Fruit fly (Drosophila melanogaster) whole organism, embryonic: ENCODE results near the gene Arc42.

Experiments
- Atf6 ChIP-seq: fragments of 200-800 bp; sonication (Bioruptor generic); IDR thresholded peaks from 2 replicates; pipeline ENCODE4 v1.3.6; 2022; ENCODE audit warnings: missing biosample characterization, missing genetic modification characterization
- Bteb2 ChIP-seq: fragments of 200-800 bp; sonication (Bioruptor generic); optimal IDR thresholded peaks from 2 replicates; lab custom pipeline; 2016; ENCODE audit warnings: missing biosample characterization, missing genetic modification characterization
- CG1024 ChIP-seq: fragments of 200-800 bp; sonication (Bioruptor generic); IDR thresholded peaks from 2 replicates; pipeline ENCODE4 v1.3.6; 2022; ENCODE audit warnings: missing biosample characterization, missing genetic modification characterization
- CG10654 ChIP-seq: fragments of 200-800 bp; sonication (Bioruptor generic); optimal IDR thresholded peaks from 2 replicates; lab custom pipeline; 2016; ENCODE audit warnings: missing biosample characterization, missing genetic modification characterization
- CG10979 ChIP-seq: fragments of 200-800 bp; sonication (Bioruptor generic); optimal IDR thresholded peaks from 2 replicates; lab custom pipeline; 2018; ENCODE audit warnings: missing biosample characterization, mild to moderate bottlenecking, missing genetic modification characterization, moderate library complexity
- CG11456 ChIP-seq: fragments of 200-800 bp; sonication (Bioruptor generic); IDR thresholded peaks from 3 replicates; pipeline ENCODE4 v1.3.6; 2022; ENCODE audit warnings: missing biosample characterization, missing genetic modification characterization
- CG12236 ChIP-seq: fragments of 200-800 bp; sonication (Bioruptor generic); optimal IDR thresholded peaks from 2 replicates; lab custom pipeline; 2016; ENCODE audit warnings: missing biosample characterization, missing genetic modification characterization
- CG15479 ChIP-seq: fragments of 200-800 bp; sonication (Bioruptor generic); optimal IDR thresholded peaks from 3 replicates; lab custom pipeline; 2019; ENCODE audit warnings: missing biosample characterization, mild to moderate bottlenecking, missing genetic modification characterization, moderate library complexity
- CG16863 ChIP-seq: fragments of 200-800 bp; sonication (Bioruptor generic); optimal IDR thresholded peaks from 3 replicates; lab custom pipeline; 2016; ENCODE audit warnings: missing biosample characterization, missing genetic modification characterization
- CG17328 ChIP-seq: fragments of 200-800 bp; sonication (Bioruptor generic); IDR thresholded peaks from 2 replicates; pipeline ENCODE4 v1.3.6; 2022; ENCODE audit warnings: missing biosample characterization, missing genetic modification characterization
- CG17568 ChIP-seq: fragments of 200-800 bp; sonication (Bioruptor generic); optimal IDR thresholded peaks from 2 replicates; lab custom pipeline; 2018; ENCODE audit warnings: missing biosample characterization, mild to moderate bottlenecking, missing genetic modification characterization, moderate library complexity
- CG17829 ChIP-seq: fragments of 200-800 bp; optimal IDR thresholded peaks from 2 replicates; lab custom pipeline; 2019; ENCODE audit warnings: missing biosample characterization, mild to moderate bottlenecking, missing genetic modification characterization, moderate library complexity
- CG2129 ChIP-seq: fragments of 200-800 bp; sonication (Bioruptor generic); IDR thresholded peaks from 2 replicates; pipeline ENCODE4 v1.3.6; 2022; ENCODE audit warnings: missing biosample characterization, missing genetic modification characterization; ENCODE audit not compliant: partially characterized antibody
- CG4404 ChIP-seq: fragments of 200-800 bp; sonication (Bioruptor generic); IDR thresholded peaks from 2 replicates; pipeline ENCODE4 v1.3.6; 2022; ENCODE audit warnings: missing biosample characterization, missing genetic modification characterization
- CG4820 ChIP-seq: fragments of 200-800 bp; sonication (Bioruptor generic); optimal IDR thresholded peaks from 3 replicates; lab custom pipeline; 2016; ENCODE audit warnings: missing biosample characterization, missing genetic modification characterization
- CG6683 ChIP-seq: fragments of 200-800 bp; sonication (Bioruptor generic); optimal IDR thresholded peaks from 2 replicates; lab custom pipeline; 2017; ENCODE audit warnings: missing biosample characterization, mild to moderate bottlenecking, missing genetic modification characterization, missing genetic modification reagents
- CG6813 ChIP-seq: fragments of 200-800 bp; sonication (Bioruptor generic); optimal IDR thresholded peaks from 2 replicates; lab custom pipeline; 2017; ENCODE audit warnings: missing biosample characterization, missing genetic modification characterization, mild to moderate bottlenecking, moderate library complexity, missing genetic modification reagents
- CG7271 ChIP-seq: fragments of 200-800 bp; sonication (Bioruptor generic); optimal IDR thresholded peaks from 2 replicates; lab custom pipeline; 2018; ENCODE audit warnings: missing biosample characterization, mild to moderate bottlenecking, missing genetic modification characterization, moderate library complexity
- CG7839 ChIP-seq: fragments of 200-800 bp; sonication (Bioruptor generic); optimal IDR thresholded peaks from 3 replicates; lab custom pipeline; 2018; ENCODE audit warnings: missing biosample characterization, mild to moderate bottlenecking, missing genetic modification characterization, moderate library complexity
- CG8359 ChIP-seq: fragments of 200-800 bp; sonication (Bioruptor generic); optimal IDR thresholded peaks from 2 replicates; lab custom pipeline; 2017; ENCODE audit warnings: missing biosample characterization, mild to moderate bottlenecking, missing genetic modification characterization, borderline replicate concordance
- CG9609 ChIP-seq: fragments of 200-800 bp; sonication (Bioruptor generic); optimal IDR thresholded peaks from 3 replicates; lab custom pipeline; 2016; ENCODE audit warnings: missing biosample characterization, missing genetic modification characterization
- HLH3B ChIP-seq: fragments of 200-800 bp; sonication (Bioruptor generic); IDR thresholded peaks from 2 replicates; pipeline ENCODE4 v1.3.6; 2022; ENCODE audit warnings: missing biosample characterization, missing genetic modification characterization
- Hr3 ChIP-seq: fragments of 200-800 bp; sonication (Bioruptor generic); optimal IDR thresholded peaks from 3 replicates; lab custom pipeline; 2016; ENCODE audit warnings: missing biosample characterization, missing genetic modification characterization
- MBD-R2 ChIP-seq: fragments of 200-800 bp; sonication (Bioruptor generic); IDR thresholded peaks from 2 replicates; pipeline ENCODE4 v1.3.6; 2022; ENCODE audit warnings: missing biosample characterization, missing genetic modification characterization
- NfI ChIP-seq: fragments of 200-800 bp; sonication (Bioruptor generic); optimal IDR thresholded peaks from 3 replicates; lab custom pipeline; 2018; ENCODE audit warnings: missing biosample characterization, mild to moderate bottlenecking, missing genetic modification characterization, moderate library complexity
- Sin3A ChIP-seq: fragments of >200 bp; optimal IDR thresholded peaks from 2 replicates; lab custom pipeline; 2018
- Xbp1 ChIP-seq: fragments of 200-800 bp; sonication (Bioruptor generic); optimal IDR thresholded peaks from 3 replicates; lab custom pipeline; 2016; ENCODE audit warnings: missing biosample characterization, mild to moderate bottlenecking, missing genetic modification characterization
- cato ChIP-seq: fragments of 200-800 bp; sonication (Bioruptor generic); optimal IDR thresholded peaks from 2 replicates; lab custom pipeline; 2016; ENCODE audit warnings: missing biosample characterization, missing genetic modification characterization, borderline replicate concordance
- caup ChIP-seq: fragments of 200-800 bp; sonication (Bioruptor generic); optimal IDR thresholded peaks from 3 replicates; lab custom pipeline; 2017; ENCODE audit warnings: missing biosample characterization, mild to moderate bottlenecking, missing genetic modification characterization, moderate library complexity; ENCODE audit not compliant: severe bottlenecking
- croc ChIP-seq: fragments of 200-800 bp; sonication (Bioruptor generic); conservative IDR thresholded peaks from 3 replicates; pipeline ENCODE4 v1.3.6; 2022; ENCODE audit warnings: missing biosample characterization, missing genetic modification characterization
- cwo ChIP-seq: fragments of 200-800 bp; sonication (Bioruptor generic); optimal IDR thresholded peaks from 3 replicates; lab custom pipeline; 2017; ENCODE audit warnings: missing biosample characterization, missing genetic modification characterization, mild to moderate bottlenecking, moderate library complexity, missing genetic modification reagents
- danr ChIP-seq: fragments of 200-800 bp; sonication (Bioruptor generic); IDR thresholded peaks from 2 replicates; pipeline ENCODE4 v1.3.6; 2022; ENCODE audit warnings: missing biosample characterization, missing genetic modification characterization
- eve ChIP-seq, 2 experiments: fragments of >200 bp; optimal IDR thresholded peaks; 2 replicates each; lab custom pipeline; 2017; ENCODE audit warnings: missing biosample characterization in 2 of 2, missing genetic modification characterization in 2 of 2
- fd64A ChIP-seq: fragments of 200-800 bp; sonication (Bioruptor generic); optimal IDR thresholded peaks from 3 replicates; lab custom pipeline; 2018; ENCODE audit warnings: missing biosample characterization, mild to moderate bottlenecking, missing genetic modification characterization
- gsb ChIP-seq: fragments of 200-800 bp; sonication (Bioruptor generic); IDR thresholded peaks from 2 replicates; pipeline ENCODE4 v1.3.6; 2022; ENCODE audit warnings: missing biosample characterization, missing genetic modification characterization
- maf-S ChIP-seq: fragments of 200-800 bp; sonication (Bioruptor generic); optimal IDR thresholded peaks from 2 replicates; lab custom pipeline; 2016; ENCODE audit warnings: missing biosample characterization, missing genetic modification characterization
- nerfin-2 ChIP-seq: fragments of 200-800 bp; sonication (Bioruptor generic); IDR thresholded peaks from 2 replicates; pipeline ENCODE4 v1.3.6; 2022; ENCODE audit warnings: missing biosample characterization, missing genetic modification characterization; ENCODE audit not compliant: partially characterized antibody
- onecut ChIP-seq: fragments of 200-800 bp; sonication (Bioruptor generic); IDR thresholded peaks from 2 replicates; pipeline ENCODE4 v1.3.6; 2022; ENCODE audit warnings: missing biosample characterization, missing genetic modification characterization
- peb ChIP-seq: fragments of 200-800 bp; sonication (Bioruptor generic); IDR thresholded peaks from 2 replicates; pipeline ENCODE4 v1.3.6; 2022; ENCODE audit warnings: missing biosample characterization, missing genetic modification characterization
- phol ChIP-seq: fragments of 200-800 bp; sonication (Bioruptor generic); optimal IDR thresholded peaks from 3 replicates; lab custom pipeline; 2018; ENCODE audit warnings: missing biosample characterization, mild to moderate bottlenecking, missing genetic modification characterization, moderate library complexity
- pita ChIP-seq: fragments of 200-800 bp; sonication (Bioruptor generic); optimal IDR thresholded peaks from 2 replicates; lab custom pipeline; 2017; ENCODE audit warnings: missing biosample characterization, mild to moderate bottlenecking, missing genetic modification characterization
- pzg ChIP-seq: fragments of 200-800 bp; sonication (Bioruptor generic); optimal IDR thresholded peaks from 3 replicates; lab custom pipeline; 2018; ENCODE audit warnings: missing biosample characterization, mild to moderate bottlenecking, missing genetic modification characterization, moderate library complexity
- sens ChIP-seq: fragments of 200-800 bp; sonication (Bioruptor generic); peaks from one replicate; lab custom pipeline; 2016; ENCODE audit warnings: missing biosample characterization, missing genetic modification characterization
- toy ChIP-seq: fragments of 200-800 bp; sonication (Bioruptor generic); IDR thresholded peaks from 2 replicates; pipeline ENCODE4 v1.3.6; 2022; ENCODE audit warnings: missing biosample characterization, missing genetic modification characterization
- tup ChIP-seq: fragments of 200-800 bp; sonication (Bioruptor generic); optimal IDR thresholded peaks from 2 replicates; lab custom pipeline; 2016; ENCODE audit warnings: missing biosample characterization, mild to moderate bottlenecking, missing genetic modification characterization, moderate library complexity
- zen ChIP-seq: fragments of 200-800 bp; sonication (Bioruptor generic); optimal IDR thresholded peaks from 3 replicates; lab custom pipeline; 2018; ENCODE audit warnings: missing biosample characterization, mild to moderate bottlenecking, missing genetic modification characterization, moderate library complexity

Arc42 gene

dm6 chr3R:19836687-19837086, 40.9 kb upstream of the Arc42 start, which contains the start of gene bnl (continued):
- TF ChIP-seq toy, result peak; percentile 38; the same call in 1 of the 2 replicates
- TF ChIP-seq CG17568 (GFP tag; lab: Kevin White, UChicago), result peak; percentile 16
- TF ChIP-seq CG9609 (GFP tag; lab: Kevin White, UChicago), result no peak
- no peak for TF ChIP-seq CG7271 (tag; lab: Kevin White, UChicago)
- TF ChIP-seq pita (GFP tag; lab: Kevin White, UChicago), result no peak
- no peak for TF ChIP-seq CG12236 (GFP tag; lab: Kevin White, UChicago)

DNA sequence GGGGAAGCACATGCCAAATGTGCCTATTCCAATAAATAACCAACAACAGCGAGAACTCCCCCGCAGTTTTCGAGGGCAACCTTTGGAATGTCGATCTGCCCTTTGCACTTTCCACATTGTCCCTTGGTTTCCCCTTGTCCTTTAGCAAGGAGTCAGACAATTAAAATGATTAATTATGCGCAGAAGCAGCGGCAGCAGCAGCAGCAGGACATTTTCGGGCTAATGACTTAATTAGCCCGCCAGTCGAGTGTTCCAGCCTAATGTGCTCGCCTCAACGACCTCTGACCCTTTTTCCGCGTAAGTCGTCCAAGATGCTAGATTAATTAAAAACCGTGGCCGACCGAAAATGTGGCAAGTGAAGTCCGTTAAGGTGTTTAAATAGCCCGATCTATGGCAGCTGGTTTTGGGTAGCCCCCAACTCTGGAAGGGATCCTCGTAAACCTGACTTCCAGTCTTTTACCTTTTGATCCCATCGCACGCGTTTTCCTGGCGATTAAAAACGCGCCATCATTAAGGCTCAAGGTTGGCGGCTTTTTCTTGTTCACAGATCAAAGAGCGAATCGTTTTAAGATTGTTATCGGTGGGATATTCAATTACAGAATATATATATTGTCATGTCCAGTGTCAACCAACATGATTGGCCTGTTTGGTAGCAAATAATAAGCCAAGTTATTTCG, 38.5 kb upstream of the Arc42 start:
- TF ChIP-seq CG8359 (GFP tag; lab: Kevin White, UChicago), result peak; percentile 98
- no peak for TF ChIP-seq cwo
- TF ChIP-seq zen (tag; lab: Kevin White, UChicago), result peak; percentile 91
- TF ChIP-seq, all 482 proteins: peak for 2

DNA sequence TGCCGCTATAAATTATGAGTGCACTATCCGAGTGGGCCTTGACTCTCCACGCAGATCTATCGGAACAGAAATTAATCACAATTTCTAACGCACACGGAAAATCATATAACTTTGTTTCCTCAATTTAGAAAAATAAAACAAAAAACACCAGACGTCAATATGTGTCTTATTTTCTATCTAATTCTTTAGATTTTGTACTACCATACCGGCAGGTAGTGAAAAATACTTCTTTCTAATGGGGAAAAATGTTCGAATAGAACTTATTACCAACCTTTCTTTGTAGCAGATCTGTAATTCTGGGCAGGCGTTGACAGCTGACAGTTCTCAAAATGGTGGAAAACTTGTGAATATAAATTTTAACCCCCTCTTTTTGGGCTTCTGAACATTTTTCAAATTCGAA, 37.0 kb upstream of the Arc42 start, which contains the start of gene CG31459:
CG31459 (plus strand) TSS at position 301 of the 400 bp plus-strand sequence.
- no peak for TF ChIP-seq Xbp1 (GFP tag; lab: Kevin White, UChicago)
- no peak for TF ChIP-seq CG11456 (GFP tag; lab: Robert Waterston, UW)
- TF ChIP-seq cato, result no peak
- TF ChIP-seq caup (GFP tag; lab: Kevin White, UChicago), result no peak
- TF ChIP-seq pzg (GFP tag; lab: Kevin White, UChicago), result no peak
- no peak for TF ChIP-seq eve (GFP tag; optimal IDR thresholded peaks at IDR 0.05; lab: Kevin White, UChicago)
- no peak for TF ChIP-seq danr (GFP tag; lab: Robert Waterston, UW)
- TF ChIP-seq fd64A (GFP tag; lab: Kevin White, UChicago), result no peak
- no peak for TF ChIP-seq CG6813 (GFP tag; lab: Kevin White, UChicago)
- no peak for TF ChIP-seq CG10654 (GFP tag; lab: Kevin White, UChicago)
- TF ChIP-seq MBD-R2 (GFP tag; lab: Robert Waterston, UW), result no peak
- TF ChIP-seq tup (GFP tag; lab: Kevin White, UChicago), result no peak
- no peak for TF ChIP-seq CG4404 (GFP tag; lab: Robert Waterston, UW)
- no peak for TF ChIP-seq Hr3
- TF ChIP-seq gsb (GFP tag; lab: Robert Waterston, UW), result no peak

DNA sequence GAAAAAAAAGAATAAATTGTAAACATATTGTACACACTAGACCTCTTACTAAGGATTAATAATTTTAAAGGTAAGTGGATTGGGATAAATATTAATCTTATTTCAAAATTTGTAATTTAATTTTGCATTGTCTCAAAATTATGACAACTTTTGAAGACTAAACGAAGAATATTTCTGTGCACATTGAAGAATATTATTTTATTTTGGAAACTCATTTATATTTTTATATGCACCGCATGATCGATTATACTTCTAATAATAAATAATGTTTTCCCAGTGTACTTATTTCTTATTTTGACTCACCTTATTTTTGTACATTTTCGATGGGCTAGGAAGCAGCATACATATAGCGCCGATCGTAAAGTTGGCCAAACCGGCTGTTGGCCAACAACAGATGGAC, 33.6 kb upstream of the Arc42 start:
- TF ChIP-seq HLH3B (GFP tag; lab: Robert Waterston, UW) (no peak), onecut (GFP tag; lab: Robert Waterston, UW) (no peak), CG17328 (GFP tag; lab: Robert Waterston, UW) (no peak), NfI (GFP tag; lab: Kevin White, UChicago) (no peak), nerfin-2 (GFP tag; lab: Robert Waterston, UW) (no peak), Atf6 (no peak), peb (no peak), CG7839 (tag; lab: Kevin White, UChicago) (peak; percentile 5), CG4820 (GFP tag; lab: Kevin White, UChicago) (no peak), CG1024 (GFP tag; lab: Robert Waterston, UW) (no peak), phol (tag; lab: Kevin White, UChicago) (peak; percentile 43), CG6683 (no peak), maf-S (GFP tag; lab: Kevin White, UChicago) (no peak), CG15479 (no peak), CG2129 (GFP tag; lab: Robert Waterston, UW) (no peak), Bteb2 (GFP tag; lab: Kevin White, UChicago) (no peak), CG17829 (peak; percentile 33), CG10979 (peak; percentile 54), croc (GFP tag; lab: Robert Waterston, UW) (no peak), sens (GFP tag; lab: Kevin White, UChicago) (peak; percentile 0), CG16863 (GFP tag; lab: Kevin White, UChicago) (no peak), Sin3A (no peak)
